Fruit fly (Drosophila melanogaster) S2 (cell line): ENCODE data around the gene Exd2.

Experiments used
- CG8478 ChIP-seq: fragments of >200 bp; optimal IDR thresholded peaks from 2 replicates; lab custom pipeline; 2018
- CTCF ChIP-seq, 2 experiments: fragments of >200 bp; optimal IDR thresholded peaks; 2 replicates each; lab custom pipeline; 2018

Exd2 gene

dm6 chr3R:11435537-11436234 is at the start of gene Exd2, which contains the start of gene CG5281:
TSS of gene Exd2 (minus strand) at chr3R:11435703.
TSS of gene CG5281 (plus strand) at chr3R:11435850.
- TF ChIP-seq CG8478 (lab: Kevin White, UChicago) (no peak), CTCF (optimal IDR thresholded peaks at IDR 0.05; lab: Kevin White, UChicago) (no peak)

dm6 chr3R:11483328-11483868 is 47.9 kb upstream of the Exd2 start:
- TF ChIP-seq CG8478 (lab: Kevin White, UChicago) (no peak), CTCF (optimal IDR thresholded peaks at IDR 0.05; lab: Kevin White, UChicago) (no peak)

DNA sequence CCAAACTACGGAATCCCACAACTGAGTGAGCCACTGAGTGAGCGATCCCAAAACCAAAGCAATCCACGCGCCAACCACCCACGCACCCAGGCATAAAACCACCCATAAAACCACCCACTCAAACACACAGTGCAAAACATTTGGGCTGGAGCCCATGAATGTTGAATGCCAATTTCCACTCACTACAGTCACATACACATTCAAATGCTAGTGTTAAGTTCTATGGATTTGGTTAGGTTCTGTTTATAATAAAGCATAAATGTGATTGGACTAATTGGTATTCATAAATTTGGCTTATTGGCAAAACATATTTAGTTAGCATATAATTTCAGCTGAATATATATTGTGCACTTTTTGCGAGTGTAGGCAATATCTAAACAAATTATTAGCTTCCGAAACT is 34.2 kb upstream of the Exd2 start:
- TF ChIP-seq CTCF (optimal IDR thresholded peaks at IDR 0.05; lab: Kevin White, UChicago) (no peak), CG8478 (lab: Kevin White, UChicago) (no peak)

dm6 chr3R:11467812-11468211 is 32.3 kb upstream of the Exd2 start:
- TF ChIP-seq CTCF (optimal IDR thresholded peaks at IDR 0.05; lab: Kevin White, UChicago) (no peak), CG8478 (lab: Kevin White, UChicago) (no peak)

- TF ChIP-seq CTCF (optimal IDR thresholded peaks at IDR 0.05; lab: Kevin White, UChicago) (no peak), CG8478 (lab: Kevin White, UChicago) (no peak)
Observed at dm6 chr3R:11460502-11461358, 25.2 kb upstream of the Exd2 start, which contains the start of gene PGRP-LB. TSS of gene PGRP-LB (minus strand) at chr3R:11460552.

DNA sequence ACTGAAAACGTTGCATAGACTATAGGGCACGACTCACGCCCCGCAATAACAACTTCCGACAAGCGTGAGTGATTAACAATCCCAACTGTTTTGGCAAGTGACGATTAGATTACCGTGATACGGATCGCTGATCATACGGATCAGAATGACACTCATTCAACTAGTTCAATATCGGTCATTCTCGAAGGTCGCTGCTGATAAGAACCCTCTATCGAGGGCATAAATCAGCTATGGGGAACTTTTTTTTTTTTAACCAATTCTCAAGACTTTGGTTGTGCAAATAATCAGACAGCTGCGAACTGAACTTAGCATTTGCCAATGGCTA is 23.3 kb upstream of the Exd2 start:
- no peak for TF ChIP-seq CG8478 (lab: Kevin White, UChicago)
- TF ChIP-seq CTCF (optimal IDR thresholded peaks at IDR 0.05; lab: Kevin White, UChicago) = no peak

DNA sequence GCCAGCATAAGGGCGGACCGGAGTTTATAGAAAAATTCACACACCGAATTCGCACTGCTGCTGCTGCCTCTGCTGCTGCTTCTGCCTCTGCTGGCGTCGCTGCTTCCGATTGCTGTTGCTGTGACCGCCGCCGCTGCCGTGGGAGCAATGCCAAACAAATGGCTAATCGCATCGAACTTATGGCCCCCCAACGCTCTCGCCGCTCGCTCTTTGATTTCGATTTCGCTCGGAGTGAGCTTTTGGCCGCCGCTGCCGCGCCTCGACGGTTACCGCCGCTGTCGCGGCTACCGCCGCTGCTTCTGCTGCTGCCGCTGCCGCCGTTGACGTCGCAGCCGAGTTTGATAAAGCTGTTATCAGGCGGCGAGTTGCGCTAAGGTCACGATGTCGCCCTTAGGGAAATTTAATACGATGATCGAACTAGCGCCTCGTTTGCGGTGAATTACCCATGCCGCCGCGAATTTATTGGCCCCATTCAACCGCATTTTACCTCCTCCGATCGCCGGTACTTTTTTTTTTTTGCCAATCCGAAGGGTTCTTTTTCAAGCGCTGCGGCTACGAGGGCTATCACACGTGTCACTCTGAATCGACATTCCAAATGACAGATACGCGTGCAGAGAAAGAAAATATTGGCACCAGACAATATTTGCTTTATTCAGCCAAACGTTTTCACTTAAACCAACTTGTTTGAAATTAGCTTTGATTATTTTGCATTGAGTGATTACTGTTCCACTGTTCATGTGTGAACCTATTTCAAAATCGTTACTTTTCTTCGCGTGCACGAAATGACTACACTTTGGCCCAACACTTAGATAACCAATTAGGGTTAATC is 22.7 kb upstream of the Exd2 start:
- TF ChIP-seq CG8478 (lab: Kevin White, UChicago) (no peak), CTCF (optimal IDR thresholded peaks at IDR 0.05; lab: Kevin White, UChicago) (no peak)

dm6 chr3R:11457286-11457685 is 21.8 kb upstream of the Exd2 start:
- TF ChIP-seq CG8478 (lab: Kevin White, UChicago) (no peak), CTCF (optimal IDR thresholded peaks at IDR 0.05; lab: Kevin White, UChicago) (no peak)

DNA sequence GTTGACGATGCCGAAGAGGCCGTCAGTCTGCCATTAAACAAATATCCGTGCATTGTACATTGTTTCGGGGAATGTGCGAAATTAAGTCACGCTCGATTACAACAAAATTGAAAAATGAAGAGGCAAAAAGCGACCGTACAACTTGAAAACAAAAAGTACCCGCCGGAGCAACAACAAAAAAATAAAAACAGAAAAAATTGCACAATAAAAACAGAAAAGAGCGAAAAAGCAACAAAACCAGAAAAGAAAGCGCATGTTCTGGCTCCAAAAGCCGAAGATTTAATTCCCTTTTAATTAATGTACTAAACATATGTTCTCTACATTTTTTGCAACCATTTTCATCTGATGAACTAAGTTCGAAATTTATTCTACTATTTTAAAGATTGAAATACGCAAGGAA is 21.0 kb upstream of the Exd2 start:
- TF ChIP-seq CG8478 (lab: Kevin White, UChicago) (no peak), CTCF (optimal IDR thresholded peaks at IDR 0.05; lab: Kevin White, UChicago) (no peak)

dm6 chr3R:11454210-11454904 is 18.9 kb upstream of the Exd2 start:
- TF ChIP-seq CTCF (optimal IDR thresholded peaks at IDR 0.05; lab: Kevin White, UChicago) (no peak), CG8478 (lab: Kevin White, UChicago) (no peak)

DNA sequence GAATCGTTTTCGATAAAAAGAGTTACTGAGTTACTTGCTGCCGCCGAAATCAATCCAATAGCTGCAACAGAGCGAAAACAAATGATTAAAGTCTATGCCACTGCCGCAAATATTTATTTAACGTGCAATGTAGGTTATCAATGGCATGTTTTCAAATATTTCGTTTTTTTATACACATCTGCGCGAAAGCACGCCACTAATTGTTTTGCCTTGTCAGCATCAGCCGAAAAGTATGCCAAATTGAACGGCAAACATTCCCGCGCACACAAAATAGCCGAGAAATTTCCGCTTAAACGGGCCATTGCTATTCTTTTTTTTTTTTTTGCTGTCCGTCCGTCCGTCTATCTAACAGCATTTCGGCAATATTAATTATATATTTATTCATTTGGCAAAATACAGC is 16.5 kb upstream of the Exd2 start:
- TF ChIP-seq CTCF (optimal IDR thresholded peaks at IDR 0.05; lab: Kevin White, UChicago) (no peak), CG8478 (lab: Kevin White, UChicago) (no peak)

- TF ChIP-seq CG8478 (lab: Kevin White, UChicago) = no peak
- TF ChIP-seq CTCF (optimal IDR thresholded peaks at IDR 0.05; lab: Kevin White, UChicago) = no peak
Observed at dm6 chr3R:11451207-11451841, 15.8 kb upstream of the Exd2 start, which contains the start of gene sals. TSS of gene sals (minus strand) at chr3R:11451791.

dm6 chr3R:11449688-11450087 is 14.2 kb upstream of the Exd2 start:
- no peak for TF ChIP-seq CTCF (optimal IDR thresholded peaks at IDR 0.05; lab: Kevin White, UChicago)
- no peak for TF ChIP-seq CG8478 (lab: Kevin White, UChicago)
